Worm (Caenorhabditis elegans): ENCODE results near the gene ZK662.6.

The ZK662.6 gene

DNA sequence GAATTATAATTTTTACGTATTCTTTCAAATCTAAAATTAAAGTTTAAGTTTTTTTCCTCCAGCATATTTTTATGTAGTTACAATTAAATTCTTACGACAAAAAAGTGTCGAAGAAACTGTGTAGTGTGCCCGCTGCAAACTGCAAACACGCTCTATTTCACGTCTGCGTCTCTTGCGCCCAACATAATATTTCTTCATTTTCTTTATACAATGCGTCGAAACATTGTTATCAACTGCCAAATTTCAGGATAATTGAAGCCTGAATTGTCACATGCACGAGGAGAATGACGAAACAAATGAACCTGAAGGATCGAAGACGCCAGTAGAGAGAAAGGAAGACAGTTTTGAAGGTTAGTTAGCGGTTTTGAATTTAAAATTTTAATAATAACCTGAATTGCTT is 29.2 kb upstream of the ZK662.6 start, which contains the start of gene C03H12.1 (continued):
- no peak for TF ChIP-seq lin-13 (GFP tag; optimal IDR thresholded peaks at IDR 0.05)
- TF ChIP-seq zip-4 (GFP tag; optimal IDR thresholded peaks at IDR 0.05), result no peak
- TF ChIP-seq fkh-10 (GFP tag; optimal IDR thresholded peaks at IDR 0.05), result no peak
- peak in 1 of 6 experiments; percentile 14 for TF ChIP-seq elt-3 (tag; optimal IDR thresholded peaks at IDR 0.05)
- TF ChIP-seq pax-3 (tag; optimal IDR thresholded peaks at IDR 0.05), result no peak
- TF ChIP-seq mdl-1 (tag; optimal IDR thresholded peaks at IDR 0.05), result peak in 1 of 2 experiments; percentile 7
- no peak for TF ChIP-seq ceh-88 (GFP tag; IDR thresholded peaks at IDR 0.05)
- no peak for TF ChIP-seq nhr-28 (tag; optimal IDR thresholded peaks at IDR 0.05)

DNA sequence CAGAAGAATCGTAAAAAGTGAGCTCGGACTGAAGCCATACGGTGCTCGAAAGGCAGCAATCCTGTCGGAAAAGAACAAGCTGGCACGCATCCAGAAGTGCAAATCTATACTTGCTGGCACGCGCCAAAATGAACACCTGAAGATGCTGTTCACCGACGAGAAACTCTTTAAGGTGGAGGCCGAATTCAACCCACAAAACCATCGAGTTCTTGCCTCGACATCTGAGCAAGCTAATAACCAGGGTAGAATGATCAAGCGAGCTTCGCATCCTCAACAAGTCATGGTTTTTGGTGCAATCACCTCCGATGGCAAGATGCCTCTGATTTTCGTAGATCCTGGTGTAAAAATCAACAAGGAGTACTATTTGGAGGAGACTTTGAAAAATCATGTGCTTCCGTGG is 25.0 kb upstream of the ZK662.6 start:
- TF ChIP-seq ama-1 (optimal IDR thresholded peaks at IDR 0.05), result no peak
- TF ChIP-seq nhr-28 (tag; optimal IDR thresholded peaks at IDR 0.05), result no peak
- no peak for TF ChIP-seq tbx-2 (tag; optimal IDR thresholded peaks at IDR 0.05)
- no peak for TF ChIP-seq blmp-1 (tag; optimal IDR thresholded peaks at IDR 0.05)

DNA sequence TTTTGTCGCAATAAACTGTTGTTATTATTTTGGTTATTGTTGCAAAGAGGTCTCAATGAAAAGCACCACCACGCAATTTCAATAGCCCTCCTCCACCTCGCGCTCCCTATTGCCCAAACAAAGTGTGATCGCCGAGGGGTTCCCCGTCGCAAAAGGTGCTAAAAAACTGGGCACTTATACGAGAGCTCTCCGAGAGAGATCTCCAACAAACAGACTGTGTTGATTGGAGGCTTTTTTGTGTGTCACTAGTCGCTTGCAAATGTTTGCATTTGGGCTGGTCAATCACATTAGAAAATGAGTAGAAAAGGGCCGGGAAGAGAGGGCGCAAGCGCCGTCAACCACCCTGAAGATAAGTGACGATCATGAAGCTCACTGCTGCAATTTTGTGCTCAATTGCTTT is 22.0 kb upstream of the ZK662.6 start, which contains the start of gene ZK662.2:
TSS of gene ZK662.2 (plus strand) at position 301 of the 400 bp plus-strand sequence.
- TF ChIP-seq tlp-1 (tag; optimal IDR thresholded peaks at IDR 0.05) (no peak), ets-5 (GFP tag; IDR thresholded peaks at IDR 0.05) (no peak), nhr-28 (tag; optimal IDR thresholded peaks at IDR 0.05) (no peak), aly-2 (tag; optimal IDR thresholded peaks at IDR 0.05) (no peak), nhr-19 (GFP tag; conservative IDR thresholded peaks at IDR 0.05) (no peak), isw-1 (GFP tag; IDR thresholded peaks at IDR 0.05) (no peak), nhr-85 (tag) (no peak), lin-15B (tag; optimal IDR thresholded peaks at IDR 0.05) (no peak), snu-23 (GFP tag; optimal IDR thresholded peaks at IDR 0.05) (no peak), fkh-8 (tag; optimal IDR thresholded peaks at IDR 0.05) (no peak)

DNA sequence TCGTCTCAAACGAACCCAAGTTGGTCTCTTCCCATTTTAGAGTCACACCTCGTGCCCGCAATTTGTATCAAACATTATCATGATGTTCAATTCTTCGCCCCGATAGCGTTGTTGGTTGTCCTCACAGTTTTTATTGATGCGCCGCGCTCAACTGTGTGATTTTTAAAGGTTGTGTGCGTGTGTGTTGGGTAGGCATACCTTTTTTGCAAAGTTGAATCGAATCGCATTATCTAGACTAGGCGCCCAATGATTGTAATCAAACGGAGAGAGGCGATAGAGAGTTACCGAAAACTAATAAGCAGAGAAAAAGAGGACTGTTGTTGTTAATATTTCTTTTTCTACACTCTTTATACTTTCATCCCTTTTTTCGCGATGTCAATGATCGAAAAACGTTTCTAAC is 18.2 kb upstream of the ZK662.6 start:
- peak; percentile 53 for TF ChIP-seq snu-23 (GFP tag; optimal IDR thresholded peaks at IDR 0.05)
- peak; percentile 66 for TF ChIP-seq nhr-20 (tag; optimal IDR thresholded peaks at IDR 0.05)
- no peak for TF ChIP-seq unc-62 (GFP tag; optimal IDR thresholded peaks at IDR 0.05)
- no peak for TF ChIP-seq sup-37 (GFP tag; optimal IDR thresholded peaks at IDR 0.05)
- no peak for TF ChIP-seq lsy-2 (tag; optimal IDR thresholded peaks at IDR 0.05)
- TF ChIP-seq nhr-237 (tag; optimal IDR thresholded peaks at IDR 0.05), result no peak
- TF ChIP-seq C34B4.2 (tag; optimal IDR thresholded peaks at IDR 0.05), result no peak
- no peak for TF ChIP-seq skn-1 (tag; optimal IDR thresholded peaks at IDR 0.05)
- no peak for TF ChIP-seq egl-27 (tag; optimal IDR thresholded peaks at IDR 0.05)
- no peak for TF ChIP-seq hlh-4 (tag; optimal IDR thresholded peaks at IDR 0.05)
- peak in 5 of 6 experiments; percentile 44 to 75 (median 58) for TF ChIP-seq elt-3 (tag; optimal IDR thresholded peaks at IDR 0.05)
- no peak for TF ChIP-seq aly-2 (tag; optimal IDR thresholded peaks at IDR 0.05)
- TF ChIP-seq pax-3 (tag; optimal IDR thresholded peaks at IDR 0.05), result no peak
- TF ChIP-seq nhr-28 (tag; optimal IDR thresholded peaks at IDR 0.05), result no peak
- no peak for TF ChIP-seq lir-3 (tag; optimal IDR thresholded peaks at IDR 0.05; ENCODE audit: poor library complexity)
- peak in 1 of 2 experiments; percentile 67 for TF ChIP-seq mdl-1 (tag; optimal IDR thresholded peaks at IDR 0.05)
- no peak for TF ChIP-seq sox-4 (tag; optimal IDR thresholded peaks at IDR 0.05)
- peak; percentile 91 for TF ChIP-seq nhr-85 (tag)
- TF ChIP-seq grh-1 (GFP tag; IDR thresholded peaks at IDR 0.05), result no peak
- TF ChIP-seq isw-1 (GFP tag; IDR thresholded peaks at IDR 0.05), result no peak
- TF ChIP-seq nhr-71 (tag; optimal IDR thresholded peaks at IDR 0.05), result peak; percentile 39
- TF ChIP-seq elt-2 (tag; optimal IDR thresholded peaks at IDR 0.05), result peak; percentile 62
- TF ChIP-seq zag-1 (tag; optimal IDR thresholded peaks at IDR 0.05), result no peak
- TF ChIP-seq ceh-8 (GFP tag; optimal IDR thresholded peaks at IDR 0.05), result no peak
- no peak for TF ChIP-seq fkh-4 (tag; optimal IDR thresholded peaks at IDR 0.05; ENCODE audit: borderline replicate concordance)
- TF ChIP-seq ces-1 (GFP tag; optimal IDR thresholded peaks at IDR 0.05), result no peak
- TF ChIP-seq C04F5.9 (tag; optimal IDR thresholded peaks at IDR 0.05), result no peak
- peak; percentile 18 for TF ChIP-seq tbx-2 (tag; optimal IDR thresholded peaks at IDR 0.05)
- no peak for TF ChIP-seq nhr-76 (tag; optimal IDR thresholded peaks at IDR 0.05)
- TF ChIP-seq fkh-8 (tag; optimal IDR thresholded peaks at IDR 0.05), result no peak
- TF ChIP-seq nhr-47 (tag; optimal IDR thresholded peaks at IDR 0.05), result no peak
- TF ChIP-seq F16B12.6 (tag; optimal IDR thresholded peaks at IDR 0.05), result no peak
- no peak for TF ChIP-seq snpc-4 (tag; optimal IDR thresholded peaks at IDR 0.05)
- TF ChIP-seq irx-1 (tag; optimal IDR thresholded peaks at IDR 0.05), result no peak
- TF ChIP-seq zip-4 (GFP tag; optimal IDR thresholded peaks at IDR 0.05), result no peak
- TF ChIP-seq rnt-1 (tag; optimal IDR thresholded peaks at IDR 0.05), result no peak
- TF ChIP-seq lin-14 (GFP tag; optimal IDR thresholded peaks at IDR 0.05), result peak; percentile 74

All from whole organism, L1 larva.